Fruit fly (Drosophila melanogaster): Measurements from ENCODE around the gene M1BP.

M1BP gene

DNA sequence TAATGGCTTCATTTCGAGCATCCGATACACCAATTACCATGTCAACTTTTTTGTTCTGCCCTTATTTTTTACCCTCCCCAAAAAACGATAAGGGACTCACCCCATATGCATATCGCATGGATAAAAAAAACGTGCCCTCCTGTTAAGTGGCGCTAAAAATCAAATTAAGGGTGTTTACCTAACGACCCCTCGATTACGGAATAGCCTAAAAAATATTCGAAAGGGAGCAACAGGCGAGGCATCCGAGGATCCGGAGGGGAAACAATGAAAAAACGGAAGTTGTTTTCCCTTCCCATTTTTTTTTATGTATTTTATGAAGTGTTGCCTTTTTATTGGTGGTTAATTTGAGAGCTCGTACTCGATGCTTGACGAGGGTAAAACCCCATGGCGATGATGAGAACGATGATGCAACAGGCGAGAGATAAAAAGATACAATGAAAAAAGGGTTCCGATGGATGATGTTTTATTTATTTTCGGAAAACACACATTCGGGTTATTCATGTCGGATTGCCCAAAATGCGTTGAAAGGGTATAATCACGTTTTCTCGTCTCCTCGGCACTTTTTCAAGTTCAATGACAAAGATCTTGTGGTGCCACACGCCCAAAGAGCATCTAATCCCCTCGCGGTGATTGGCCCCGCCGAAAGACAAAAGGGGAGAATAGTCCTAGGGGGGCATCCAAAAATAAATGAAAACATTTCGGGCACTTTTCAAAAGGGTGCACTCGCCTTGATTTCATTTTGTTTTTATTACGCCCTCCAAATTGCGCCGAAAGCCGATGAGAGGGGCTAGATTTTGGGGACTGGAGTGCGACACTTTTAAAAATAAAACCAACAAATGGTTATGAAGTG lies 46.9 kb downstream of the M1BP start, which contains the start of gene CG44227:
TSS of gene CG44227 (minus strand) at position 849 of the 850 bp plus-strand sequence.
- TF ChIP-seq foxo (GFP tag; optimal IDR thresholded peaks at IDR 0.05) = no peak
- TF ChIP-seq usp (GFP tag; optimal IDR thresholded peaks at IDR 0.05) = no peak
- no peak for TF ChIP-seq jim (GFP tag; optimal IDR thresholded peaks at IDR 0.05)
- no peak for TF ChIP-seq woc (GFP tag; optimal IDR thresholded peaks at IDR 0.05)
- no peak for TF ChIP-seq OdsH (GFP tag; optimal IDR thresholded peaks at IDR 0.05)
- TF ChIP-seq brk (GFP tag; optimal IDR thresholded peaks at IDR 0.05) = no peak
- no peak for TF ChIP-seq pan (optimal IDR thresholded peaks at IDR 0.05)
- no peak for TF ChIP-seq ey (GFP tag; optimal IDR thresholded peaks at IDR 0.05)
- no peak for TF ChIP-seq Dfd (GFP tag; optimal IDR thresholded peaks at IDR 0.05)
- no peak for TF ChIP-seq Hr78 (GFP tag; optimal IDR thresholded peaks at IDR 0.05)
- no peak for TF ChIP-seq Mio (GFP tag; optimal IDR thresholded peaks at IDR 0.05)
- TF ChIP-seq Jra (GFP tag; optimal IDR thresholded peaks at IDR 0.05) = no peak
- TF ChIP-seq Hr83 (GFP tag; optimal IDR thresholded peaks at IDR 0.05; ENCODE audit: poor library complexity, severe bottlenecking) = no peak
- TF ChIP-seq psq (GFP tag; optimal IDR thresholded peaks at IDR 0.05) = no peak
- TF ChIP-seq dmrt93B (GFP tag; optimal IDR thresholded peaks at IDR 0.05) = no peak
- no peak for TF ChIP-seq CrebA (GFP tag; optimal IDR thresholded peaks at IDR 0.05; ENCODE audit: borderline replicate concordance)

DNA sequence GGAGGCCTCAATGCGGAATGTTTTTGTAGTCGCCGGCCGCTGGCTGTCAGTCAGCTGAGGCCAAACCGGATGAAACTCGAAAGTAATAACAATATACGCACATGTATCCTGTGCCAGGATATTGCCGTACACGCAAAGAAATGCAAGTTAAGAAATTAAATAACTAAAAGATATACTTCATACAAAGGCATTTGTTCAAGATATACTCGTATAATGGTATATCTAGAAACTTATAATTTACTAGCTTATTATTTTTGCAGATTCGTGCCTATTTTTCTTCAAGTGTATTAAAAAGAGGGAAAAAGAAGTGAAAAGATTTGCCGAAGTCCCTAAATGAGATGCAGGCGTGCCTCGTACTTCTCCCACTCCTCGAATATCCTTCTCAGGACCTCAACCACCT lies 48.2 kb downstream of the M1BP start:
- TF ChIP-seq Hnf4 (GFP tag; optimal IDR thresholded peaks at IDR 0.05) = no peak
- no peak for TF ChIP-seq jim (GFP tag; optimal IDR thresholded peaks at IDR 0.05)
- TF ChIP-seq OdsH (GFP tag; optimal IDR thresholded peaks at IDR 0.05) = no peak
- TF ChIP-seq Myc (optimal IDR thresholded peaks at IDR 0.05) = no peak
- TF ChIP-seq sage (GFP tag; optimal IDR thresholded peaks at IDR 0.05) = no peak
- no peak for TF ChIP-seq fru (GFP tag; optimal IDR thresholded peaks at IDR 0.05)
- TF ChIP-seq sv (GFP tag; optimal IDR thresholded peaks at IDR 0.05) = no peak
- no peak for TF ChIP-seq Rel (GFP tag; optimal IDR thresholded peaks at IDR 0.05)
- no peak for TF ChIP-seq Rel (tag; optimal IDR thresholded peaks at IDR 0.05)
- TF ChIP-seq brk (GFP tag; optimal IDR thresholded peaks at IDR 0.05) = no peak
- no peak for TF ChIP-seq rgr (GFP tag; optimal IDR thresholded peaks at IDR 0.05)
- TF ChIP-seq HLH106 (tag; optimal IDR thresholded peaks at IDR 0.05) = no peak
- no peak for TF ChIP-seq lola (GFP tag; optimal IDR thresholded peaks at IDR 0.05)
- no peak for TF ChIP-seq Jra (GFP tag; optimal IDR thresholded peaks at IDR 0.05)
- TF ChIP-seq foxo (GFP tag; optimal IDR thresholded peaks at IDR 0.05) = no peak
- TF ChIP-seq N (GFP tag; optimal IDR thresholded peaks at IDR 0.05) = no peak
- TF ChIP-seq woc (GFP tag; optimal IDR thresholded peaks at IDR 0.05) = no peak
- no peak for TF ChIP-seq Abd-B (GFP tag; optimal IDR thresholded peaks at IDR 0.05)
- TF ChIP-seq CG9705 (GFP tag; optimal IDR thresholded peaks at IDR 0.05) = no peak

dm6 chr3R:8680611-8681010 lies 50.9 kb downstream of the M1BP start:
- no peak for TF ChIP-seq Hr83 (GFP tag; optimal IDR thresholded peaks at IDR 0.05; ENCODE audit: poor library complexity, severe bottlenecking)
- no peak for TF ChIP-seq Vsx2 (GFP tag; optimal IDR thresholded peaks at IDR 0.05; ENCODE audit: partially characterized antibody)
- TF ChIP-seq foxo (GFP tag; optimal IDR thresholded peaks at IDR 0.05) = no peak
- TF ChIP-seq h (GFP tag; optimal IDR thresholded peaks at IDR 0.05) = no peak

DNA sequence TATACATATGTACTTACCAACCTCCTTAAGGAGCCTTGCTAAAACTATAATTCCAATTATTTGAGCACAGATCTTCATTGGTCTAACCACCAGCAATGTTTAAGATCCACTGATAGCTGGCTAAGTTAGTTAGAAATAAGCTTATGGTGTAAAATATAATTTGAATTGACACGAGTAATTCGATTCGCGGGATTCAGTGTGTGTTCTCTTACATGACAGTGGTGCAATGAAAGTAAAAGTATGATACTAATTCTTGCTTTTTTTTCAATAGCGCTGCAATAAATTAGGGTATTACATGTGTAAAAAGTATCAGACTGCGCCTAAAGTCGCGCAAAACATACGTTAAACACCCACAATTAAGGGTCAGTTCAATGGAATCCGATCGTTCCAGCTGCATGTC lies 51.6 kb downstream of the M1BP start, which contains the start of gene CG33325:
TSS of gene CG33325 (minus strand) at position 101 of the 400 bp plus-strand sequence.
- TF ChIP-seq CG9705 (GFP tag; optimal IDR thresholded peaks at IDR 0.05) = no peak
- TF ChIP-seq foxo (GFP tag; optimal IDR thresholded peaks at IDR 0.05) = no peak
- TF ChIP-seq Rel (GFP tag; optimal IDR thresholded peaks at IDR 0.05) = no peak
- TF ChIP-seq Rel (tag; optimal IDR thresholded peaks at IDR 0.05) = no peak
- TF ChIP-seq tai (GFP tag; optimal IDR thresholded peaks at IDR 0.05) = no peak
- no peak for TF ChIP-seq Abd-B (GFP tag; optimal IDR thresholded peaks at IDR 0.05)
